Fruit fly (Drosophila melanogaster) whole organism, pupa: ENCODE results near the gene sip3.
A peak's percentile ranks its signal among the peaks of the same experiment; 100 is the strongest.

Experiments used
- CG10348 ChIP-seq: fragments of 200-800 bp; sonication (Bioruptor generic); IDR thresholded peaks from 2 replicates; pipeline ENCODE4 v1.3.6; 2022; ENCODE audit warnings: missing biosample characterization, missing genetic modification characterization
- CG12605 ChIP-seq: fragments of 200-800 bp; sonication (Bioruptor generic); IDR thresholded peaks from 2 replicates; pipeline ENCODE4 v1.3.6; 2022; ENCODE audit warnings: missing biosample characterization, missing genetic modification characterization
- CG13204 ChIP-seq: fragments of 200-800 bp; sonication (Bioruptor generic); optimal IDR thresholded peaks from 2 replicates; lab custom pipeline; 2018; ENCODE audit warnings: missing biosample characterization, mild to moderate bottlenecking, missing genetic modification characterization, moderate library complexity
- CG14655 ChIP-seq: fragments of 200-800 bp; sonication (Bioruptor generic); optimal IDR thresholded peaks from 3 replicates; lab custom pipeline; 2017; ENCODE audit warnings: mild to moderate bottlenecking, missing biosample characterization, missing genetic modification reagents, missing genetic modification characterization
- CG15710 ChIP-seq: fragments of 200-800 bp; sonication (Bioruptor generic); optimal IDR thresholded peaks from 2 replicates; lab custom pipeline; 2018; ENCODE audit warnings: missing biosample characterization, mild to moderate bottlenecking, missing genetic modification characterization, moderate library complexity
- CG17806 ChIP-seq: fragments of 200-800 bp; sonication (Bioruptor generic); optimal IDR thresholded peaks from 2 replicates; lab custom pipeline; 2018; ENCODE audit warnings: missing biosample characterization, mild to moderate bottlenecking, missing genetic modification characterization, moderate library complexity
- CG32121 ChIP-seq: fragments of 200-800 bp; sonication (Bioruptor generic); IDR thresholded peaks from 2 replicates; pipeline ENCODE4 v1.3.6; 2022; ENCODE audit warnings: missing biosample characterization, missing genetic modification characterization
- CG34367 ChIP-seq: fragments of 200-800 bp; sonication (Bioruptor generic); optimal IDR thresholded peaks from 2 replicates; lab custom pipeline; 2018; ENCODE audit warnings: missing biosample characterization, mild to moderate bottlenecking, missing genetic modification characterization
- CG4496 ChIP-seq: fragments of 200-800 bp; sonication (Bioruptor generic); IDR thresholded peaks from 3 replicates; pipeline ENCODE4 v1.3.6; 2022; ENCODE audit warnings: missing biosample characterization, missing genetic modification characterization
- CG8159 ChIP-seq: fragments of 200-800 bp; sonication (Bioruptor generic); optimal IDR thresholded peaks from 3 replicates; lab custom pipeline; 2018; ENCODE audit warnings: missing biosample characterization, mild to moderate bottlenecking, missing genetic modification characterization, moderate library complexity
- CG8301 ChIP-seq: fragments of 200-800 bp; sonication (Bioruptor generic); optimal IDR thresholded peaks from 2 replicates; lab custom pipeline; 2018; ENCODE audit warnings: missing biosample characterization, mild to moderate bottlenecking, missing genetic modification characterization
- CG9948 ChIP-seq: fragments of 200-800 bp; sonication (Bioruptor generic); optimal IDR thresholded peaks from 2 replicates; lab custom pipeline; 2018; ENCODE audit warnings: missing biosample characterization, mild to moderate bottlenecking, missing genetic modification characterization, moderate library complexity
- D1 ChIP-seq: fragments of 200-800 bp; sonication (Bioruptor generic); optimal IDR thresholded peaks from 2 replicates; lab custom pipeline; 2018; ENCODE audit warnings: missing biosample characterization, mild to moderate bottlenecking, missing genetic modification characterization, moderate library complexity
- EcR ChIP-seq: fragments of 200-800 bp; sonication (Bioruptor generic); optimal IDR thresholded peaks from 3 replicates; lab custom pipeline; 2019; ENCODE audit warnings: missing biosample characterization, missing genetic modification characterization, mild to moderate bottlenecking, moderate library complexity, missing genetic modification reagents
- Ets98B ChIP-seq: fragments of 200-800 bp; sonication (Bioruptor generic); IDR thresholded peaks from 2 replicates; pipeline ENCODE4 v1.3.6; 2022; ENCODE audit warnings: missing biosample characterization, missing genetic modification characterization
- Pif1A ChIP-seq: fragments of 200-800 bp; sonication (Bioruptor generic); optimal IDR thresholded peaks from 3 replicates; lab custom pipeline; 2016; ENCODE audit warnings: missing biosample characterization, missing genetic modification characterization
- Pif1B ChIP-seq: fragments of 200-800 bp; sonication (Bioruptor generic); optimal IDR thresholded peaks from 3 replicates; lab custom pipeline; 2016; ENCODE audit warnings: missing biosample characterization, missing genetic modification characterization
- Snoo ChIP-seq: fragments of 200-800 bp; sonication (Bioruptor generic); optimal IDR thresholded peaks from 3 replicates; lab custom pipeline; 2017; ENCODE audit warnings: missing biosample characterization, mild to moderate bottlenecking, missing genetic modification characterization, inconsistent platforms
- fd96Ca ChIP-seq: fragments of 200-800 bp; sonication (Bioruptor generic); IDR thresholded peaks from 3 replicates; pipeline ENCODE4 v1.3.6; 2022; ENCODE audit warnings: missing biosample characterization, missing genetic modification characterization
- gl ChIP-seq: fragments of 200-800 bp; sonication (Bioruptor generic); optimal IDR thresholded peaks from 2 replicates; lab custom pipeline; 2018; ENCODE audit warnings: missing biosample characterization, mild to moderate bottlenecking, missing genetic modification characterization
- rn ChIP-seq: fragments of 200-800 bp; sonication (Bioruptor generic); IDR thresholded peaks from 2 replicates; pipeline ENCODE4 v1.3.6; 2022; ENCODE audit warnings: missing biosample characterization, missing genetic modification characterization

The sip3 gene

dm6 chr3R:31767528-31767927 lies 4.5 kb upstream of the sip3 start:
- TF ChIP-seq CG8301 (tag; lab: Kevin White, UChicago), result peak; percentile 71
- no peak for TF ChIP-seq Ets98B (GFP tag; lab: Robert Waterston, UW)
- peak; percentile 14 for TF ChIP-seq CG34367 (tag; lab: Kevin White, UChicago)
- TF ChIP-seq CG9948 (tag; lab: Kevin White, UChicago), result peak; percentile 47
- TF ChIP-seq gl (tag; lab: Kevin White, UChicago), result no peak
- no peak for TF ChIP-seq CG32121 (GFP tag; lab: Robert Waterston, UW)
- no peak for TF ChIP-seq Snoo (tag; lab: Kevin White, UChicago)
- no peak for TF ChIP-seq rn (GFP tag; lab: Robert Waterston, UW)
- TF ChIP-seq EcR (GFP tag; lab: Kevin White, UChicago), result no peak
- no peak for TF ChIP-seq CG10348 (GFP tag; lab: Robert Waterston, UW)
- no peak for TF ChIP-seq D1 (tag; lab: Kevin White, UChicago)
- TF ChIP-seq fd96Ca (GFP tag; lab: Robert Waterston, UW), result 0 out of 3 replicates have a peak, but pooled peaks have one; percentile 25
- TF ChIP-seq CG14655 (GFP tag; lab: Kevin White, UChicago), result peak; percentile 84
- no peak for TF ChIP-seq CG15710
- TF ChIP-seq CG13204 (GFP tag; lab: Kevin White, UChicago), result no peak
- TF ChIP-seq CG8159 (tag; lab: Kevin White, UChicago), result peak; percentile 54
- peak; percentile 56 for TF ChIP-seq Pif1A (GFP tag; lab: Kevin White, UChicago)
- TF ChIP-seq Pif1B (GFP tag; lab: Kevin White, UChicago), result peak; percentile 47
- no peak for TF ChIP-seq CG4496 (GFP tag; lab: Robert Waterston, UW)
- TF ChIP-seq CG17806 (tag; lab: Kevin White, UChicago), result peak; percentile 32
- no peak for TF ChIP-seq CG12605 (GFP tag; lab: Robert Waterston, UW)
- TF ChIP-seq, all 21 proteins: peak for 9

- TF ChIP-seq fd96Ca (GFP tag; lab: Robert Waterston, UW), result peak; percentile 93
- TF ChIP-seq CG14655 (GFP tag; lab: Kevin White, UChicago), result peak; percentile 91
- peak; percentile 45 for TF ChIP-seq CG8159 (tag; lab: Kevin White, UChicago)
- TF ChIP-seq rn (GFP tag; lab: Robert Waterston, UW), result peak; percentile 63
- peak; percentile 75 for TF ChIP-seq Pif1A (GFP tag; lab: Kevin White, UChicago)
- TF ChIP-seq Pif1B (GFP tag; lab: Kevin White, UChicago), result peak; percentile 53
- TF ChIP-seq CG4496 (GFP tag; lab: Robert Waterston, UW), result peak; percentile 89
- peak; percentile 92 for TF ChIP-seq CG8301 (tag; lab: Kevin White, UChicago)
- no peak for TF ChIP-seq gl (tag; lab: Kevin White, UChicago)
- peak; percentile 68 for TF ChIP-seq CG12605 (GFP tag; lab: Robert Waterston, UW)
- TF ChIP-seq D1 (tag; lab: Kevin White, UChicago), result no peak
- TF ChIP-seq CG17806 (tag; lab: Kevin White, UChicago), result peak; percentile 61
- TF ChIP-seq CG32121 (GFP tag; lab: Robert Waterston, UW), result peak; percentile 85
- peak; percentile 71 for TF ChIP-seq CG9948 (tag; lab: Kevin White, UChicago)
- TF ChIP-seq Snoo (tag; lab: Kevin White, UChicago), result no peak
- peak; percentile 89 for TF ChIP-seq Ets98B (GFP tag; lab: Robert Waterston, UW)
- no peak for TF ChIP-seq CG13204 (GFP tag; lab: Kevin White, UChicago)
These were observed 3.8 kb upstream of the sip3 start for dm6 chr3R:31768198-31768597.

DNA sequence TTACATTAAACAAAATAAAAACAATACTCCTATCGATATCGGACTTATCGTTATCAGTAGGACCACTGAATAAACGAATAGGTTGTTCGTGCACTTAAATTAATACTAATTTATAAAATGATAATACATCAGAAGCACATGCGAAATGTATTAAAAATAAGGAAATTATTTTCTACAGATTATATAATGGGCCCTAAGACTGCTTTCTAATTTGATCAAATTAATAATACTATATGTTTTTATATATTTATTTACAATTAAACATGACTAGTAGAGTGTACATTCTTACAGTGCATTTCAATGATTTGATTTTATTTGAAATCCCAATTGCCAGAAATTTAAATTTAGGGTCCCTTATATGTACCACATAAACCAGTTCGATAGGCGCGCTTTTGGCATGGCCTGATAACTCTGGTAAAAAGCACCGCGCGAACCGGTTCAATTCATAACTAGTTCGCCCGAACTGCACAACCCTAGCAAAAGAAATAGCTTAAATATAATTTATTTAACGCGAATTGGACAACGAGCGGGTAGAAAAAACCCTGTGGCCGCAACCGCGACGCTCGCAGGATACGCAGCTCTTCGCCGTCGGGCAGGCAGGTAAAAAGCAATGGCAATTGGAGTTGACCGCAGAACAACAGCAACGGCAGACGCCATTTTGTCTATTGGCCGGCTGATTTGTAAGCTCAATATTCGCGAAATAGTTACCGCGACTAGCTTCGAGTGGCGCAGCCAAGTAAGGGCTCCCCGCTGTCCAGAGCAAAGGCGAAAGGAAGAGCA lies 4.8 kb downstream of the sip3 start, which contains the start of the genes CG2126 and faf:
Gene CG2126 (minus strand): TSS at position 70 of the 780 bp plus-strand sequence.
Gene faf (plus strand): TSS at position 438 of the 780 bp plus-strand sequence.
- TF ChIP-seq CG4496 (GFP tag; lab: Robert Waterston, UW) (peak; percentile 70), CG10348 (GFP tag; lab: Robert Waterston, UW) (no peak), EcR (GFP tag; lab: Kevin White, UChicago) (no peak), Snoo (tag; lab: Kevin White, UChicago) (peak; percentile 53), CG8301 (tag; lab: Kevin White, UChicago) (no peak), CG8159 (tag; lab: Kevin White, UChicago) (peak; percentile 79), CG14655 (GFP tag; lab: Kevin White, UChicago) (no peak), D1 (tag; lab: Kevin White, UChicago) (no peak), Ets98B (GFP tag; lab: Robert Waterston, UW) (peak; percentile 51; the same call in 1 of the 2 replicates), Pif1A (GFP tag; lab: Kevin White, UChicago) (no peak), gl (tag; lab: Kevin White, UChicago) (no peak), CG34367 (tag; lab: Kevin White, UChicago) (peak; percentile 55), CG32121 (GFP tag; lab: Robert Waterston, UW) (peak; percentile 76), CG9948 (tag; lab: Kevin White, UChicago) (no peak), fd96Ca (GFP tag; lab: Robert Waterston, UW) (no peak), CG12605 (GFP tag; lab: Robert Waterston, UW) (peak; percentile 53; the same call in 1 of the 2 replicates), CG15710 (peak; percentile 65), CG17806 (tag; lab: Kevin White, UChicago) (peak; percentile 67), CG13204 (GFP tag; lab: Kevin White, UChicago) (no peak), Pif1B (GFP tag; lab: Kevin White, UChicago) (no peak), rn (GFP tag; lab: Robert Waterston, UW) (peak; percentile 22; the same call in 1 of the 2 replicates)

DNA sequence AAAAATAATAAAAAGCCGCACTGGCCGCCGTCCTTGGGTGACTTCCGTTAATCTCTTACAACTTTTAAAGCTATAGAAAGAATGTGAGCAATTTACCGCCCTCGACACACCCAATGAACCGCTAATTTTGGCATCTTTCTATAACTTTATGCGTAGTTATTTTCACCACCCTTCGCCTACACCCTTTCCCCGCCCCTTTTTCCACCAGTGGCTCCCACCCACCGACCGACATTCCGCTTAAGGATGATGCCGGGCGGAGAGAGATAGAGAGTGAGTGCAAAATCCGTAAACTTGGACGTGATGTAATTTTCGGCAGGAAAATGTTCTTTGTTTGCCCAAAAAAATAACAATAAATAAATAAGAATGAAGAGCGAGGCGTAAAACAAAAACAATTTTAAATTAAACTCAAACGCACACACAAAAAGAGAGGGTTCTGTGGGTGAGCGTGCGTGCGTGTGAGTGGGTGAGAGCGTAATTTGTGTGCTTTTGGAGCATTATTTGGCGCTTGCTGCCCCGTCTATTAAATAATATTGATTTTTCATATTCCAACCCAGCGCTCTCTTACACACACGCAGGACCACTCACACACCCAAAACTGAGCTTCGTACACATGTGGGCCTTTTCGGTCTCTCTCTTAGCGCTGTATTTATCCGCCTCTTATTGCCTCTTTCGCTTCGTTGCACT lies 5.6 kb downstream of the sip3 start:
- TF ChIP-seq CG17806 (tag; lab: Kevin White, UChicago) (no peak), rn (GFP tag; lab: Robert Waterston, UW) (no peak), EcR (GFP tag; lab: Kevin White, UChicago) (no peak), CG15710 (no peak), Pif1B (GFP tag; lab: Kevin White, UChicago) (no peak), CG4496 (GFP tag; lab: Robert Waterston, UW) (no peak), CG8301 (tag; lab: Kevin White, UChicago) (no peak), CG34367 (tag; lab: Kevin White, UChicago) (no peak), CG12605 (GFP tag; lab: Robert Waterston, UW) (no peak), Pif1A (GFP tag; lab: Kevin White, UChicago) (no peak), Ets98B (GFP tag; lab: Robert Waterston, UW) (no peak), CG32121 (GFP tag; lab: Robert Waterston, UW) (no peak), Snoo (tag; lab: Kevin White, UChicago) (no peak), gl (tag; lab: Kevin White, UChicago) (no peak), CG13204 (GFP tag; lab: Kevin White, UChicago) (no peak), CG14655 (GFP tag; lab: Kevin White, UChicago) (no peak), fd96Ca (GFP tag; lab: Robert Waterston, UW) (no peak), D1 (tag; lab: Kevin White, UChicago) (no peak), CG8159 (tag; lab: Kevin White, UChicago) (no peak), CG10348 (GFP tag; lab: Robert Waterston, UW) (no peak)
